Fruit fly (Drosophila melanogaster) whole organism, embryonic: ENCODE results near the gene CG6040.

Experiments used
- BtbVII ChIP-seq: fragments of 200-800 bp; sonication (Bioruptor generic); optimal IDR thresholded peaks from 3 replicates; lab custom pipeline; 2017; ENCODE audit warnings: missing biosample characterization, mild to moderate bottlenecking, missing genetic modification characterization
- CG10321 ChIP-seq: fragments of 200-800 bp; sonication (Bioruptor generic); IDR thresholded peaks from 2 replicates; pipeline ENCODE4 v1.3.6; 2022; ENCODE audit warnings: missing biosample characterization, missing genetic modification characterization
- CG10366 ChIP-seq: fragments of 200-800 bp; sonication (Bioruptor generic); IDR thresholded peaks from 2 replicates; pipeline ENCODE4 v1.3.6; 2022; ENCODE audit warnings: missing biosample characterization, missing genetic modification characterization
- CG11247 ChIP-seq: fragments of 200-800 bp; sonication (Bioruptor generic); IDR thresholded peaks from 2 replicates; pipeline ENCODE4 v1.3.6; 2022; ENCODE audit warnings: missing biosample characterization, missing genetic modification characterization
- CG11456 ChIP-seq: fragments of 200-800 bp; sonication (Bioruptor generic); IDR thresholded peaks from 3 replicates; pipeline ENCODE4 v1.3.6; 2022; ENCODE audit warnings: missing biosample characterization, missing genetic modification characterization
- CG11504 ChIP-seq: fragments of 200-800 bp; sonication (Bioruptor generic); optimal IDR thresholded peaks from 3 replicates; lab custom pipeline; 2019; ENCODE audit warnings: missing biosample characterization, mild to moderate bottlenecking, missing genetic modification characterization, moderate library complexity
- CG11696 ChIP-seq: fragments of 200-800 bp; sonication (Bioruptor generic); IDR thresholded peaks from 2 replicates; pipeline ENCODE4 v1.3.6; 2022; ENCODE audit warnings: missing biosample characterization, missing genetic modification characterization
- CG12744 ChIP-seq: fragments of 200-800 bp; sonication (Bioruptor generic); optimal IDR thresholded peaks from 2 replicates; lab custom pipeline; 2016; ENCODE audit warnings: missing biosample characterization, missing genetic modification characterization
- CG15011 ChIP-seq: fragments of 200-800 bp; sonication (Bioruptor generic); optimal IDR thresholded peaks from 3 replicates; lab custom pipeline; 2018; ENCODE audit warnings: missing biosample characterization, mild to moderate bottlenecking, missing genetic modification characterization
- CG17361 ChIP-seq: fragments of 200-800 bp; sonication (Bioruptor generic); IDR thresholded peaks from 3 replicates; pipeline ENCODE4 v1.3.6; 2022; ENCODE audit warnings: missing biosample characterization, missing genetic modification characterization
- CG17612 ChIP-seq: fragments of 200-800 bp; sonication (Bioruptor generic); IDR thresholded peaks from 2 replicates; pipeline ENCODE4 v1.3.6; 2022; ENCODE audit warnings: missing biosample characterization, missing genetic modification characterization
- CG2678 ChIP-seq: fragments of 200-800 bp; sonication (Bioruptor generic); optimal IDR thresholded peaks from 3 replicates; lab custom pipeline; 2019; ENCODE audit warnings: missing biosample characterization, mild to moderate bottlenecking, missing genetic modification characterization, moderate library complexity
- CG2712 ChIP-seq: fragments of 200-800 bp; optimal IDR thresholded peaks from 3 replicates; lab custom pipeline; 2019; ENCODE audit warnings: missing biosample characterization, mild to moderate bottlenecking, missing genetic modification characterization, moderate library complexity
- CG30020 ChIP-seq: fragments of 200-800 bp; optimal IDR thresholded peaks from 2 replicates; lab custom pipeline; 2019; ENCODE audit warnings: missing biosample characterization, mild to moderate bottlenecking, missing genetic modification characterization, moderate library complexity
- CG31441 ChIP-seq: fragments of 200-800 bp; sonication (Bioruptor generic); IDR thresholded peaks from 2 replicates; pipeline ENCODE4 v1.3.6; 2022; ENCODE audit warnings: missing biosample characterization, missing genetic modification characterization
- CG3281 ChIP-seq: fragments of 200-800 bp; sonication (Bioruptor generic); optimal IDR thresholded peaks from 3 replicates; lab custom pipeline; 2017; ENCODE audit warnings: missing biosample characterization, mild to moderate bottlenecking, missing genetic modification characterization
- CG7372 ChIP-seq: fragments of 200-800 bp; sonication (Bioruptor generic); IDR thresholded peaks from 2 replicates; pipeline ENCODE4 v1.3.6; 2022; ENCODE audit warnings: missing biosample characterization, missing genetic modification characterization
- CG8359 ChIP-seq: fragments of 200-800 bp; sonication (Bioruptor generic); optimal IDR thresholded peaks from 2 replicates; lab custom pipeline; 2017; ENCODE audit warnings: missing biosample characterization, mild to moderate bottlenecking, missing genetic modification characterization, borderline replicate concordance
- CG8388 ChIP-seq: fragments of 200-800 bp; sonication (Bioruptor generic); optimal IDR thresholded peaks from 2 replicates; lab custom pipeline; 2019; ENCODE audit warnings: missing biosample characterization, mild to moderate bottlenecking, missing genetic modification characterization, moderate library complexity
- CG9727 ChIP-seq: fragments of 200-800 bp; sonication (Bioruptor generic); optimal IDR thresholded peaks from 3 replicates; lab custom pipeline; 2017; ENCODE audit warnings: missing biosample characterization, mild to moderate bottlenecking, missing genetic modification characterization
- CG9932 ChIP-seq: fragments of 200-800 bp; sonication (Bioruptor generic); IDR thresholded peaks from 2 replicates; pipeline ENCODE4 v1.3.6; 2022; ENCODE audit warnings: missing biosample characterization, missing genetic modification characterization
- CoRest ChIP-seq: fragments of 200-800 bp; sonication (Bioruptor generic); optimal IDR thresholded peaks from 3 replicates; lab custom pipeline; 2018; ENCODE audit warnings: missing biosample characterization, mild to moderate bottlenecking, missing genetic modification characterization, moderate library complexity
- E2f1 ChIP-seq: fragments of 200-800 bp; sonication (Bioruptor generic); IDR thresholded peaks from 2 replicates; pipeline ENCODE4 v1.3.6; 2022; ENCODE audit warnings: missing biosample characterization, missing genetic modification characterization
- HLH3B ChIP-seq: fragments of 200-800 bp; sonication (Bioruptor generic); IDR thresholded peaks from 2 replicates; pipeline ENCODE4 v1.3.6; 2022; ENCODE audit warnings: missing biosample characterization, missing genetic modification characterization
- Med ChIP-seq: fragments of 200-800 bp; sonication (Bioruptor generic); peaks from one replicate; lab custom pipeline; 2016; ENCODE audit warnings: missing biosample characterization, missing genetic modification characterization, mild to moderate bottlenecking, inconsistent platforms, moderate library complexity
- Mrtf ChIP-seq: fragments of 200-800 bp; sonication (Bioruptor generic); IDR thresholded peaks from 3 replicates; pipeline ENCODE4 v1.3.6; 2022; ENCODE audit warnings: missing biosample characterization, missing genetic modification characterization
- NFAT ChIP-seq: fragments of 200-800 bp; sonication (Bioruptor generic); IDR thresholded peaks from 2 replicates; pipeline ENCODE4 v1.3.6; 2022; ENCODE audit warnings: missing biosample characterization, missing genetic modification characterization
- Nf-YA ChIP-seq: fragments of 200-800 bp; sonication (Bioruptor generic); IDR thresholded peaks from 2 replicates; pipeline ENCODE4 v1.3.6; 2022; ENCODE audit warnings: missing biosample characterization, missing genetic modification characterization
- PHDP ChIP-seq: fragments of 200-800 bp; sonication (Bioruptor generic); optimal IDR thresholded peaks from 3 replicates; lab custom pipeline; 2018; ENCODE audit warnings: missing biosample characterization, mild to moderate bottlenecking, missing genetic modification characterization, moderate library complexity
- Pdp1 ChIP-seq, 2 experiments: fragments of 200-800 bp; sonication (Bioruptor generic); optimal IDR thresholded peaks; 3 replicates each; lab custom pipeline; 2016; ENCODE audit warnings: missing biosample characterization in 2 of 2, missing genetic modification characterization in 2 of 2, mild to moderate bottlenecking in 1 of 2, moderate library complexity in 1 of 2
- Ptx1 ChIP-seq: fragments of 200-800 bp; sonication (Bioruptor generic); IDR thresholded peaks from 2 replicates; pipeline ENCODE4 v1.3.6; 2022; ENCODE audit warnings: missing biosample characterization, missing genetic modification characterization
- Scr ChIP-seq: fragments of 200-800 bp; sonication (Bioruptor generic); IDR thresholded peaks from 2 replicates; pipeline ENCODE4 v1.3.6; 2022; ENCODE audit warnings: missing biosample characterization, missing genetic modification characterization; ENCODE audit not compliant: partially characterized antibody
- Ssrp ChIP-seq: fragments of 200-800 bp; sonication (Bioruptor generic); optimal IDR thresholded peaks from 2 replicates; lab custom pipeline; 2018; ENCODE audit warnings: missing biosample characterization, mild to moderate bottlenecking, missing genetic modification characterization, moderate library complexity
- Xrp1 ChIP-seq: fragments of 200-800 bp; sonication (Bioruptor generic); IDR thresholded peaks from 2 replicates; pipeline ENCODE4 v1.3.6; 2022; ENCODE audit warnings: missing biosample characterization, missing genetic modification characterization
- az2 ChIP-seq: fragments of 200-800 bp; sonication (Bioruptor generic); optimal IDR thresholded peaks from 3 replicates; lab custom pipeline; 2016; ENCODE audit warnings: missing biosample characterization, missing genetic modification characterization
- ci ChIP-seq: fragments of 200-800 bp; sonication (Bioruptor generic); IDR thresholded peaks from 3 replicates; pipeline ENCODE4 v1.3.6; 2022; ENCODE audit warnings: missing biosample characterization, missing genetic modification characterization
- dimm ChIP-seq: fragments of 200-800 bp; sonication (Bioruptor generic); IDR thresholded peaks from 2 replicates; pipeline ENCODE4 v1.3.6; 2022; ENCODE audit warnings: missing biosample characterization, missing genetic modification characterization
- ems ChIP-seq: fragments of 200-800 bp; sonication (Bioruptor generic); optimal IDR thresholded peaks from 3 replicates; lab custom pipeline; 2016; ENCODE audit warnings: missing biosample characterization, missing genetic modification characterization
- ind ChIP-seq: fragments of 200-800 bp; sonication (Bioruptor generic); optimal IDR thresholded peaks from 3 replicates; lab custom pipeline; 2016; ENCODE audit warnings: missing biosample characterization, missing genetic modification characterization
- jing ChIP-seq: fragments of 200-800 bp; sonication (Bioruptor generic); optimal IDR thresholded peaks from 2 replicates; lab custom pipeline; 2018; ENCODE audit warnings: missing biosample characterization, mild to moderate bottlenecking, missing genetic modification characterization
- pan ChIP-seq, 4 experiments: fragments of >200 bp in 3 of 4; fragments of 200-800 bp in 1 of 4; sonication (Bioruptor generic) in 1 of 4; optimal IDR thresholded peaks in 3 of 4; IDR thresholded peaks in 1 of 4; 2 replicates each; pipeline versions ENCODE4 v1.3.6 to Lab custom; 2017 to 2022; ENCODE audit warnings: missing biosample characterization in 2 of 4, missing genetic modification characterization in 2 of 4, mixed read lengths in 1 of 4
- peb ChIP-seq: fragments of 200-800 bp; sonication (Bioruptor generic); IDR thresholded peaks from 2 replicates; pipeline ENCODE4 v1.3.6; 2022; ENCODE audit warnings: missing biosample characterization, missing genetic modification characterization
- sc ChIP-seq, 3 experiments: fragments of >200 bp in 2 of 3; fragments of 200-800 bp in 1 of 3; sonication (Bioruptor generic) in 1 of 3; optimal IDR thresholded peaks; 2 replicates in 2 of 3; 3 replicates in 1 of 3; lab custom pipeline; 2017; ENCODE audit warnings: mild to moderate bottlenecking in 1 of 3, missing biosample characterization in 1 of 3, missing genetic modification characterization in 1 of 3, missing genetic modification reagents in 1 of 3
- tap ChIP-seq: fragments of 200-800 bp; optimal IDR thresholded peaks from 3 replicates; lab custom pipeline; 2019; ENCODE audit warnings: missing biosample characterization, mild to moderate bottlenecking, missing genetic modification characterization, moderate library complexity
- tio ChIP-seq: fragments of 200-800 bp; sonication (Bioruptor generic); optimal IDR thresholded peaks from 2 replicates; lab custom pipeline; 2017; ENCODE audit warnings: missing biosample characterization, missing genetic modification characterization, inconsistent platforms
- zfh1 ChIP-seq: fragments of 200-800 bp; sonication (Bioruptor generic); IDR thresholded peaks from 3 replicates; pipeline ENCODE4 v1.3.6; 2022; ENCODE audit warnings: missing biosample characterization, missing genetic modification characterization

CG6040 gene

DNA sequence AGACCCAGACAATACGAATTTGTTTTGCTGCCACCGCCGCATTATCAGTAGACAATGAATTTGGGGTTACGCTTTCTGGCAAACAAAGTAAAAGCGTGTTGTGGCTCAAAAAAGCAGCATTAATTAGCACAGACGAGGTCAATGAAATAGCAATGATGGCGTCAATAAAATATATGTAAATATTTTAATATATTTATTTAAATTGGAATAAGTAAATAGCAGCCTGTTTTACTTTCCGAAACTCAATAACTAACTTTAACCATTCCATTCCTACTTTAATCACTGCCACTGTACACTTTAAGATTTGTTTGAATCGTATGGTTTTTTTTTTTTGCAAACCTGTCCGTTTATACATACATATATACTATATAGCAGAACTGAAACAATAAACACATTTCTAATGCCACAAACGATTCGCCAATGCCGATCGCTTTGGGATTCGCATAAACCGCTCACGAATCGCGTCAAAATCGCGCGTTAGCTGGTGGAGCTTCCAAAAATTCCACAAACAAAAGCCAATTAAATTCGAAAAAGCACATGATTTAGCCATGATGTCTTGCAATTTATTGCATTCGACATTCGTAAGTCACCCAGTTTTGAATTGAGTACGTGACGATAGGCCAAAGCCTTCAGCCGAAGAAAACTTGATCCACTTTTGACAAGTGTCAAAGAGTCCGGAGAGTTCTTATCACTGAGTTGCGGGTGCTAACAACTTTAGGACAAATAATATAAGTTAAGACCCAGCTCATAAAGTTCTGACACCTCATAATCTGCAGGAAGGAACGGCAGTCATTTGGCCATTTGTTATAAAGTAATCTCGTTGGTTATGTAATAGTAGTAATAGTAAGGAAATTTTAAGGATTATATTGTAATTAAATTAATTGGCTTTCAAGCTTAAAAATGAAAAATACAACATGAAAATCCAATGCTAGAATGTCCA, 55.4 kb downstream of the CG6040 start (continued):
- 0 out of 2 replicates have a peak, but pooled peaks have one; percentile 24 for TF ChIP-seq CG31441 (GFP tag; lab: Robert Waterston, UW)
- TF ChIP-seq CG2678 (tag; lab: Kevin White, UChicago), result peak; percentile 59
- peak; percentile 50; the same call in 1 of the 2 replicates for TF ChIP-seq Xrp1 (GFP tag; lab: Robert Waterston, UW)
- peak; percentile 66 for TF ChIP-seq Med (GFP tag; lab: Kevin White, UChicago)
- TF ChIP-seq CG12744 (GFP tag; lab: Kevin White, UChicago), result no peak
- TF ChIP-seq NFAT (GFP tag; lab: Robert Waterston, UW), result peak; percentile 55; the same call in 1 of the 2 replicates
- TF ChIP-seq az2 (GFP tag; lab: Kevin White, UChicago), result peak; percentile 13
- TF ChIP-seq Ssrp (tag; lab: Kevin White, UChicago), result peak; percentile 19
- TF ChIP-seq PHDP (tag; lab: Kevin White, UChicago), result peak; percentile 58
- no peak for TF ChIP-seq Scr (GFP tag; lab: Robert Waterston, UW)
- peak; percentile 17 for TF ChIP-seq CG2712 (tag; lab: Kevin White, UChicago)
- peak; percentile 67 for TF ChIP-seq E2f1 (GFP tag; lab: Robert Waterston, UW)
- TF ChIP-seq Mrtf (GFP tag; lab: Robert Waterston, UW), result no peak; the same call in 2 of the 3 replicates
- TF ChIP-seq CG17612 (GFP tag; lab: Robert Waterston, UW), result no peak
- TF ChIP-seq pan (optimal IDR thresholded peaks at IDR 0.05; lab: Kevin White, UChicago), result no peak
- peak in 1 of 2 experiments; percentile 60 for TF ChIP-seq pan (GFP tag; optimal IDR thresholded peaks at IDR 0.05 in 1 of 2, IDR thresholded peaks at IDR 0.05 in 1 of 2)
- 0 out of 3 replicates have a peak, but pooled peaks have one; percentile 40 for TF ChIP-seq CG11456 (GFP tag; lab: Robert Waterston, UW)
- TF ChIP-seq CG11696 (GFP tag; lab: Robert Waterston, UW), result peak; percentile 79
- TF ChIP-seq CG11247 (GFP tag; lab: Robert Waterston, UW), result peak; percentile 53; the same call in 1 of the 2 replicates
- no peak for TF ChIP-seq jing
- TF ChIP-seq peb (GFP tag; lab: Robert Waterston, UW), result 0 out of 2 replicates have a peak, but pooled peaks have one; percentile 37
- TF ChIP-seq CG17361 (GFP tag; lab: Robert Waterston, UW), result 0 out of 3 replicates have a peak, but pooled peaks have one; percentile 28
- peak; percentile 53; the same call in 1 of the 2 replicates for TF ChIP-seq CG10321 (GFP tag; lab: Robert Waterston, UW)
- peak; percentile 8 for TF ChIP-seq tap
- TF ChIP-seq BtbVII (GFP tag; lab: Kevin White, UChicago), result peak; percentile 4
- TF ChIP-seq CG8359 (GFP tag; lab: Kevin White, UChicago), result peak; percentile 94
- TF ChIP-seq CG10366 (GFP tag; lab: Robert Waterston, UW), result peak; percentile 41
- 0 out of 3 replicates have a peak, but pooled peaks have one; percentile 16 for TF ChIP-seq zfh1
- peak; percentile 56; the same call in 1 of the 2 replicates for TF ChIP-seq HLH3B (GFP tag; lab: Robert Waterston, UW)
- TF ChIP-seq sc (optimal IDR thresholded peaks at IDR 0.05; lab: Kevin White, UChicago), result no peak
- TF ChIP-seq sc (GFP tag; optimal IDR thresholded peaks at IDR 0.05; lab: Kevin White, UChicago), result no peak
- peak in 1 of 2 experiments; percentile 73 for TF ChIP-seq Pdp1 (GFP tag; optimal IDR thresholded peaks at IDR 0.05; lab: Kevin White, UChicago)
- peak; percentile 27 for TF ChIP-seq CG8388 (GFP tag; lab: Kevin White, UChicago)
- TF ChIP-seq CG30020 (tag; lab: Kevin White, UChicago), result no peak
- peak; percentile 53 for TF ChIP-seq CG11504 (tag; lab: Kevin White, UChicago)
- TF ChIP-seq CG9727, result peak; percentile 16
- no peak for TF ChIP-seq Nf-YA (GFP tag; lab: Robert Waterston, UW)
- peak; percentile 56 for TF ChIP-seq Ptx1 (GFP tag; lab: Robert Waterston, UW)
- peak; percentile 31 for TF ChIP-seq CG3281 (GFP tag; lab: Kevin White, UChicago)
- peak; percentile 9 for TF ChIP-seq ind
- peak; percentile 43 for TF ChIP-seq CoRest (tag; lab: Kevin White, UChicago)
- peak; percentile 70 for TF ChIP-seq ci (GFP tag; lab: Robert Waterston, UW)
- peak; percentile 28 for TF ChIP-seq tio (GFP tag; lab: Kevin White, UChicago)
- peak; percentile 54; the same call in 1 of the 2 replicates for TF ChIP-seq CG7372 (GFP tag; lab: Robert Waterston, UW)
- TF ChIP-seq CG9932 (GFP tag; lab: Robert Waterston, UW), result peak; percentile 48; the same call in 1 of the 2 replicates
- 0 out of 2 replicates have a peak, but pooled peaks have one; percentile 22 for TF ChIP-seq dimm (GFP tag; lab: Robert Waterston, UW)
- no peak for TF ChIP-seq ems (GFP tag; lab: Kevin White, UChicago)
- peak; percentile 9 for TF ChIP-seq CG15011 (GFP tag; lab: Kevin White, UChicago)
